Worm (Caenorhabditis elegans) whole organism, L2 larva: ENCODE results near the gene C35B1.7.

ENCODE experiments used
- C34F6.9 ChIP-seq: fragments of 150-350 bp; optimal IDR thresholded peaks from 2 replicates; lab custom pipeline; 2014; ENCODE audit warnings: missing biosample characterization, missing genetic modification characterization
- F13H6.1 ChIP-seq: sonication (generic microtip); optimal IDR thresholded peaks from 2 replicates; lab custom pipeline; 2016; ENCODE audit warnings: missing genetic modification characterization, missing compliant biosample characterization
- R02D3.7 ChIP-seq: fragments of 150-350 bp; optimal IDR thresholded peaks from 2 replicates; lab custom pipeline; 2014; ENCODE audit warnings: missing biosample characterization, missing genetic modification characterization
- Y55F3AM.14 ChIP-seq: fragments of 200-800 bp; sonication (Bioruptor generic); optimal IDR thresholded peaks from 2 replicates; lab custom pipeline; 2018; ENCODE audit warnings: mild to moderate bottlenecking, missing genetic modification characterization, missing compliant biosample characterization
- ZK546.5 ChIP-seq: sonication (generic microtip); optimal IDR thresholded peaks from 2 replicates; lab custom pipeline; 2017; ENCODE audit warnings: missing biosample characterization, missing genetic modification characterization
- alr-1 ChIP-seq: fragments of 150-350 bp; optimal IDR thresholded peaks from 2 replicates; lab custom pipeline; 2014; ENCODE audit warnings: missing biosample characterization, missing genetic modification characterization
- aly-2 ChIP-seq: fragments of 150-350 bp; optimal IDR thresholded peaks from 2 replicates; lab custom pipeline; 2014; ENCODE audit warnings: missing biosample characterization, missing genetic modification characterization
- ama-1 ChIP-seq: fragments of 150-350 bp; optimal IDR thresholded peaks from 2 replicates; lab custom pipeline; 2018; ENCODE audit warnings: inconsistent platforms
- ceh-16 ChIP-seq: fragments of 150-350 bp; optimal IDR thresholded peaks from 2 replicates; lab custom pipeline; 2014; ENCODE audit warnings: missing biosample characterization, missing genetic modification characterization
- ceh-82 ChIP-seq: fragments of 150-350 bp; optimal IDR thresholded peaks from 2 replicates; lab custom pipeline; 2014; ENCODE audit warnings: missing biosample characterization, missing genetic modification characterization
- crh-2 ChIP-seq: sonication (generic microtip); optimal IDR thresholded peaks from 2 replicates; lab custom pipeline; 2017; ENCODE audit warnings: missing biosample characterization, missing genetic modification characterization
- egl-27 ChIP-seq: sonication (generic microtip); optimal IDR thresholded peaks from 3 replicates; lab custom pipeline; 2017; ENCODE audit warnings: missing biosample characterization, missing genetic modification reagents, missing genetic modification characterization
- elt-1 ChIP-seq: fragments of 150-350 bp; optimal IDR thresholded peaks from 2 replicates; lab custom pipeline; 2014; ENCODE audit warnings: missing biosample characterization, missing genetic modification characterization
- elt-3 ChIP-seq: sonication (generic microtip); optimal IDR thresholded peaks from 2 replicates; lab custom pipeline; 2017; ENCODE audit warnings: missing biosample characterization, missing genetic modification characterization
- fos-1 ChIP-seq: fragments of 150-350 bp; optimal IDR thresholded peaks from 2 replicates; lab custom pipeline; 2014; ENCODE audit warnings: missing biosample characterization, missing genetic modification characterization
- gmeb-1 ChIP-seq: fragments of 150-350 bp; optimal IDR thresholded peaks from 2 replicates; lab custom pipeline; 2014; ENCODE audit warnings: missing biosample characterization, missing genetic modification characterization
- lin-11 ChIP-seq: fragments of 150-350 bp; sonication (generic microtip); optimal IDR thresholded peaks from 2 replicates; lab custom pipeline; 2014; ENCODE audit warnings: missing biosample characterization, missing genetic modification characterization, inconsistent platforms, mixed read lengths
- lin-13 ChIP-seq: fragments of 150-350 bp; optimal IDR thresholded peaks from 2 replicates; lab custom pipeline; 2014; ENCODE audit warnings: missing biosample characterization, missing genetic modification reagents, missing genetic modification characterization
- lin-39 ChIP-seq: fragments of 150-350 bp; optimal IDR thresholded peaks from 2 replicates; lab custom pipeline; 2014; ENCODE audit warnings: missing biosample characterization, missing genetic modification reagents, missing genetic modification characterization
- lsy-2 ChIP-seq, 2 experiments: fragments of 150-350 bp in 1 of 2; sonication (generic microtip) in 1 of 2; optimal IDR thresholded peaks; 2 replicates each; lab custom pipeline; 2014 to 2017; ENCODE audit warnings: missing biosample characterization in 2 of 2, missing genetic modification characterization in 2 of 2
- mbf-1 ChIP-seq: sonication (generic microtip); optimal IDR thresholded peaks from 2 replicates; lab custom pipeline; 2017; ENCODE audit warnings: missing biosample characterization, missing genetic modification characterization
- nhr-10 ChIP-seq: sonication (generic microtip); optimal IDR thresholded peaks from 2 replicates; lab custom pipeline; 2017; ENCODE audit warnings: missing biosample characterization, missing genetic modification characterization
- nhr-12 ChIP-seq: fragments of 150-350 bp; optimal IDR thresholded peaks from 2 replicates; lab custom pipeline; 2014; ENCODE audit warnings: missing biosample characterization, missing genetic modification characterization
- nhr-129 ChIP-seq: fragments of 150-350 bp; optimal IDR thresholded peaks from 2 replicates; lab custom pipeline; 2014; ENCODE audit warnings: missing biosample characterization, missing genetic modification characterization
- nhr-237 ChIP-seq: fragments of 150-350 bp; optimal IDR thresholded peaks from 2 replicates; lab custom pipeline; 2014; ENCODE audit warnings: missing biosample characterization, missing genetic modification characterization
- nhr-6 ChIP-seq: fragments of 150-350 bp; optimal IDR thresholded peaks from 2 replicates; lab custom pipeline; 2014; ENCODE audit warnings: missing biosample characterization, missing genetic modification characterization
- nhr-77 ChIP-seq: fragments of 150-350 bp; optimal IDR thresholded peaks from 2 replicates; lab custom pipeline; 2014; ENCODE audit warnings: missing biosample characterization, missing genetic modification characterization
- peb-1 ChIP-seq: fragments of 150-350 bp; optimal IDR thresholded peaks from 2 replicates; lab custom pipeline; 2014; ENCODE audit warnings: missing biosample characterization, missing genetic modification characterization
- sem-4 ChIP-seq: fragments of 150-350 bp; optimal IDR thresholded peaks from 2 replicates; lab custom pipeline; 2014; ENCODE audit warnings: missing biosample characterization, missing genetic modification reagents, missing genetic modification characterization
- skn-1 ChIP-seq: sonication (generic microtip); optimal IDR thresholded peaks from 2 replicates; lab custom pipeline; 2017; ENCODE audit warnings: missing biosample characterization, missing genetic modification characterization
- sma-3 ChIP-seq: sonication (generic microtip); optimal IDR thresholded peaks from 2 replicates; lab custom pipeline; 2016; ENCODE audit warnings: missing genetic modification reagents, missing genetic modification characterization, missing compliant biosample characterization
- sma-9 ChIP-seq, 2 experiments: fragments of 150-350 bp in 1 of 2; sonication (generic microtip) in 1 of 2; optimal IDR thresholded peaks; 2 replicates each; lab custom pipeline; 2014 to 2016; ENCODE audit warnings: missing genetic modification characterization in 2 of 2, mild to moderate bottlenecking in 1 of 2, missing biosample characterization in 1 of 2, missing compliant biosample characterization in 1 of 2, missing genetic modification reagents in 1 of 2, moderate library complexity in 1 of 2
- snpc-4 ChIP-seq: fragments of 150-350 bp; optimal IDR thresholded peaks from 2 replicates; lab custom pipeline; 2014; ENCODE audit warnings: missing biosample characterization, missing genetic modification characterization
- unc-55 ChIP-seq: fragments of 150-350 bp; sonication (generic microtip); optimal IDR thresholded peaks from 3 replicates; lab custom pipeline; 2014; ENCODE audit warnings: missing biosample characterization, missing genetic modification reagents, missing genetic modification characterization
- unc-62 ChIP-seq: fragments of 150-350 bp; optimal IDR thresholded peaks from 2 replicates; lab custom pipeline; 2014; ENCODE audit warnings: missing biosample characterization, missing genetic modification reagents, missing genetic modification characterization
- zag-1 ChIP-seq: fragments of 150-350 bp; optimal IDR thresholded peaks from 2 replicates; lab custom pipeline; 2014; ENCODE audit warnings: missing biosample characterization, missing genetic modification characterization
- ztf-1 ChIP-seq: fragments of 200-800 bp; sonication (Bioruptor generic); conservative IDR thresholded peaks from 2 replicates; pipeline ENCODE4 v1.3.6; 2022; ENCODE audit warnings: missing genetic modification characterization, missing compliant biosample characterization
- ztf-11 ChIP-seq: sonication (generic microtip); optimal IDR thresholded peaks from 2 replicates; lab custom pipeline; 2017; ENCODE audit warnings: missing biosample characterization, missing genetic modification characterization
- ztf-4 ChIP-seq: fragments of 150-350 bp; optimal IDR thresholded peaks from 2 replicates; lab custom pipeline; 2014; ENCODE audit warnings: missing biosample characterization, missing genetic modification characterization

C35B1.7 gene

DNA sequence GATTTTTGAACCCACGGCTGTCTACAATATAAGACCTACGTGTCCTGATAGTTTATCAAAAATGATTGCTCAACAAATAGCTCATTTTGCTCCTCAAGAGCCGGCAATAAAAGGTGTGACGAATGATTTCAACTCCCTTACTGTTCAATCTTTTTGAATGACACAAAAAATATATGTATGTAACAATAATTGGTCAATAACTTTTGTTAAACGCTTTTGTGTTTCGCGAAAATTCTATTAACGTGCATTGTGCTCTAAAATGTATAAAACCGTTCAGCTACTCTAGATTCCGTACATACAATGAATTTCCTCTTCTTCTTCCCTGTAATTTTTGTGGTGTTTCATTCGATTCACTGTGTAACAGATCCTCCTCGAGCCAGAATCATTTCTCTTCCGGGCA, 29.4 kb upstream of the C35B1.7 start, which contains the start of gene C35B1.4:
TSS of gene C35B1.4 (plus strand) at position 301 of the 400 bp plus-strand sequence.
- TF ChIP-seq fos-1 (tag; lab: Kevin White, UChicago): no peak
- TF ChIP-seq aly-2 (tag; lab: Kevin White, UChicago): no peak

DNA sequence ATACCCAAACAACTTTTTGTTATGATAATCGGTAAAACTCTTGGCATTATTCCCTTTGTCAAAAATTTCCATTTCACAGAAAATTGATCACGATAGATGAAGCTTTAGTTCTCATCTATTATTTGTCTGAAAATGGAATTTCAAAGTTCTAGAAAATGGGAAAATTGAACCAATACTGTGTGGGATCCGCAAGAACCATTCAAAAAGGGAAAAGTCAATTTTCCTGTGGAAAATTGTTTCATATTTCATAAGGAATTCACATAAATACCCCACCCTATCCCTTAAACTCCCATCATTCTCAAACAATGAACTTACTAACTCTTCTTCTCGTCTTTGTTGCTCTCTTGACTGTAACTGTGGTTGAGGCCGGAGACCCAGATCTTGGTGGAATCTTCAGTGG, 28.0 kb upstream of the C35B1.7 start, which contains the start of the genes C35B1.9 and C35B1.3:
TSS of gene C35B1.9 (minus strand) at position 101 of the 400 bp plus-strand sequence.
TSS of gene C35B1.3 (plus strand) at position 306 of the 400 bp plus-strand sequence.
- TF ChIP-seq unc-55 (GFP tag; lab: Kevin White, UChicago) (no peak), egl-27 (tag; lab: Kevin White, UChicago) (no peak), mbf-1 (tag; lab: Kevin White, UChicago) (no peak), alr-1 (tag; lab: Kevin White, UChicago) (no peak), nhr-237 (tag; lab: Kevin White, UChicago) (no peak), nhr-6 (tag; lab: Kevin White, UChicago) (no peak), lin-39 (no peak), elt-1 (tag; lab: Kevin White, UChicago) (no peak), ama-1 (lab: Kevin White, UChicago) (no peak), zag-1 (tag; lab: Kevin White, UChicago) (no peak), nhr-77 (tag; lab: Kevin White, UChicago) (no peak)

- no peak for TF ChIP-seq aly-2 (tag; lab: Kevin White, UChicago)
- TF ChIP-seq gmeb-1 (tag; lab: Kevin White, UChicago): no peak
- no peak for TF ChIP-seq snpc-4
- no peak for TF ChIP-seq Y55F3AM.14 (GFP tag; lab: Kevin White, UChicago)
- no peak for TF ChIP-seq ztf-4 (tag; lab: Kevin White, UChicago)
- TF ChIP-seq, all 48 proteins: peak for 0
Observed at ce11 chrIV:4082599-4082998, 26.3 kb upstream of the C35B1.7 start.

DNA sequence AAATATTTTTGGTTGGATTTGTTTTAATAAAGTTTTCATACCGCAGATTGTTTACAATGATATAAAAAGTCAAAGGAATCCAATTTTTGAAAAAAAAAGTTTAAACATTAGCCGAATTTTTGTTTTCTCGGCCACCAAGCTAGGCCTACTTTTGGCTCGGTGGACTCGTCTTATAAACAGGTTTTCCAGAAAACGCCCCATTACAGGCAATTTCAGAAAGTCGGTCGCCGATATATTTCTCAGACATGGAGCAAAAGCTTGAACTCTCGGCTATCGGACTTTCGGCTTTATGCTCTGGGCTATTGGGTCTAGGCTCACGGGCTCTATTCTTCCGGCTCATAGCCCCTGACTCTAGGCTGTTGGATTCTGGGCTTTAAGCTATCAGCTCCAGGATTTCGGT, 25.8 kb upstream of the C35B1.7 start:
- TF ChIP-seq nhr-10 (tag; lab: Kevin White, UChicago): no peak
- TF ChIP-seq ZK546.5: no peak
- no peak for TF ChIP-seq zag-1 (tag; lab: Kevin White, UChicago)
- no peak for TF ChIP-seq egl-27 (tag; lab: Kevin White, UChicago)
- no peak for TF ChIP-seq C34F6.9 (tag; lab: Kevin White, UChicago)
- TF ChIP-seq unc-55 (GFP tag; lab: Kevin White, UChicago): no peak
- TF ChIP-seq ceh-16 (tag; lab: Kevin White, UChicago): no peak
- TF ChIP-seq ceh-82 (tag; lab: Kevin White, UChicago): no peak
- no peak for TF ChIP-seq fos-1 (tag; lab: Kevin White, UChicago)
- no peak for TF ChIP-seq skn-1 (tag; lab: Kevin White, UChicago)
- no peak for TF ChIP-seq nhr-237 (tag; lab: Kevin White, UChicago)
- no peak for TF ChIP-seq Y55F3AM.14 (GFP tag; lab: Kevin White, UChicago)
- TF ChIP-seq sma-9 (GFP tag; optimal IDR thresholded peaks at IDR 0.05; lab: Kevin White, UChicago): no peak
- no peak for TF ChIP-seq sma-9 (tag; optimal IDR thresholded peaks at IDR 0.05; lab: Kevin White, UChicago)
- TF ChIP-seq lin-39: no peak
- no peak for TF ChIP-seq sma-3 (GFP tag; lab: Kevin White, UChicago)
- TF ChIP-seq ztf-11 (tag; lab: Kevin White, UChicago): no peak
- no peak for TF ChIP-seq ama-1 (lab: Kevin White, UChicago)

- TF ChIP-seq nhr-12 (tag; lab: Kevin White, UChicago): no peak
- TF ChIP-seq zag-1 (tag; lab: Kevin White, UChicago): no peak
- no peak for TF ChIP-seq ztf-4 (tag; lab: Kevin White, UChicago)
- TF ChIP-seq lsy-2 (tag; optimal IDR thresholded peaks at IDR 0.05; lab: Kevin White, UChicago): no peak
- no peak for TF ChIP-seq crh-2 (tag; lab: Kevin White, UChicago)
- TF ChIP-seq sma-9 (GFP tag; optimal IDR thresholded peaks at IDR 0.05; lab: Kevin White, UChicago): no peak
- TF ChIP-seq sma-9 (tag; optimal IDR thresholded peaks at IDR 0.05; lab: Kevin White, UChicago): no peak
- TF ChIP-seq nhr-237 (tag; lab: Kevin White, UChicago): no peak
- TF ChIP-seq nhr-6 (tag; lab: Kevin White, UChicago): no peak
- no peak for TF ChIP-seq elt-3 (tag; lab: Kevin White, UChicago)
Observed at ce11 chrIV:4084109-4084508, 24.8 kb upstream of the C35B1.7 start, which contains the start of gene C35B1.5. Gene C35B1.5, minus strand, starts transcription at chrIV:4084209.

ce11 chrIV:4085022-4085421, 23.8 kb upstream of the C35B1.7 start:
- no peak for TF ChIP-seq ceh-16 (tag; lab: Kevin White, UChicago)
- TF ChIP-seq snpc-4: no peak
- TF ChIP-seq skn-1 (tag; lab: Kevin White, UChicago): peak; percentile 96
- no peak for TF ChIP-seq sem-4 (tag; lab: Kevin White, UChicago)
- TF ChIP-seq ztf-1: no peak
- peak; percentile 68 for TF ChIP-seq nhr-129 (tag; lab: Kevin White, UChicago)
- TF ChIP-seq Y55F3AM.14 (GFP tag; lab: Kevin White, UChicago): no peak
- no peak for TF ChIP-seq nhr-6 (tag; lab: Kevin White, UChicago)
- TF ChIP-seq nhr-237 (tag; lab: Kevin White, UChicago): no peak
- no peak for TF ChIP-seq egl-27 (tag; lab: Kevin White, UChicago)
- TF ChIP-seq unc-62 (GFP tag; lab: Kevin White, UChicago): no peak
- peak in 1 of 2 experiments; percentile 5 for TF ChIP-seq lsy-2 (tag; optimal IDR thresholded peaks at IDR 0.05; lab: Kevin White, UChicago)
- no peak for TF ChIP-seq R02D3.7 (tag; lab: Kevin White, UChicago)
- TF ChIP-seq peb-1 (tag; lab: Kevin White, UChicago): no peak
- TF ChIP-seq lin-13 (GFP tag; lab: Kevin White, UChicago): no peak
- peak; percentile 2 for TF ChIP-seq gmeb-1 (tag; lab: Kevin White, UChicago)
- TF ChIP-seq ztf-4 (tag; lab: Kevin White, UChicago): no peak
- TF ChIP-seq lin-11: no peak
- TF ChIP-seq elt-3 (tag; lab: Kevin White, UChicago): no peak
- peak; percentile 11 for TF ChIP-seq sma-9 (GFP tag; optimal IDR thresholded peaks at IDR 0.05; lab: Kevin White, UChicago)
- no peak for TF ChIP-seq sma-9 (tag; optimal IDR thresholded peaks at IDR 0.05; lab: Kevin White, UChicago)
- TF ChIP-seq crh-2 (tag; lab: Kevin White, UChicago): peak; percentile 64
- no peak for TF ChIP-seq F13H6.1
